Fruit fly (Drosophila melanogaster): ENCODE data around the gene SPE.

The SPE gene

dm6 chr3R:23668583-23668982 lies 17.5 kb upstream of the SPE start:
- TF ChIP-seq CTCF (optimal IDR thresholded peaks at IDR 0.05), result no peak
- no peak for TF ChIP-seq CG8478 (optimal IDR thresholded peaks at IDR 0.05)

dm6 chr3R:23669401-23670216 lies 16.4 kb upstream of the SPE start, which contains the start of gene CG31145:
CG31145 (minus strand) TSS chr3R:23669659.
- TF ChIP-seq CG8478 (optimal IDR thresholded peaks at IDR 0.05) (no peak), CTCF (optimal IDR thresholded peaks at IDR 0.05) (no peak)

- TF ChIP-seq CG8478 (optimal IDR thresholded peaks at IDR 0.05), result no peak
- no peak for TF ChIP-seq CTCF (optimal IDR thresholded peaks at IDR 0.05)
These were observed 13.0 kb upstream of the SPE start for dm6 chr3R:23673084-23673483.

dm6 chr3R:23674369-23674768 lies 11.7 kb upstream of the SPE start:
- TF ChIP-seq CTCF (optimal IDR thresholded peaks at IDR 0.05), result no peak
- TF ChIP-seq CG8478 (optimal IDR thresholded peaks at IDR 0.05), result no peak

dm6 chr3R:23675646-23676045 lies 10.4 kb upstream of the SPE start:
- TF ChIP-seq CTCF (optimal IDR thresholded peaks at IDR 0.05) (no peak), CG8478 (optimal IDR thresholded peaks at IDR 0.05) (no peak)

dm6 chr3R:23677058-23677457 lies 9.0 kb upstream of the SPE start, which contains the start of gene GILT3:
GILT3 (plus strand) TSS chr3R:23677358.
- TF ChIP-seq CG8478 (optimal IDR thresholded peaks at IDR 0.05), result no peak
- no peak for TF ChIP-seq CTCF (optimal IDR thresholded peaks at IDR 0.05)

dm6 chr3R:23678349-23679193 lies 7.5 kb upstream of the SPE start, which contains the start of gene GILT2:
GILT2 (plus strand) TSS chr3R:23678895.
- no peak for TF ChIP-seq CTCF (optimal IDR thresholded peaks at IDR 0.05)
- TF ChIP-seq CG8478 (optimal IDR thresholded peaks at IDR 0.05), result no peak

dm6 chr3R:23679911-23680336 lies 6.1 kb upstream of the SPE start, which contains the start of gene eIF3d1:
eIF3d1 (plus strand) TSS chr3R:23680039.
- TF ChIP-seq CG8478 (optimal IDR thresholded peaks at IDR 0.05) (no peak), CTCF (optimal IDR thresholded peaks at IDR 0.05) (peak; percentile 95 to 96)

dm6 chr3R:23682203-23682602 lies 3.9 kb upstream of the SPE start, which contains the start of gene CG16710:
CG16710 (plus strand) TSS chr3R:23682503.
- no peak for TF ChIP-seq CTCF (optimal IDR thresholded peaks at IDR 0.05)

dm6 chr3R:23683757-23684156 lies 2.3 kb upstream of the SPE start, which contains the start of gene CG18754:
CG18754 (plus strand) TSS chr3R:23684057.
- TF ChIP-seq CG8478 (optimal IDR thresholded peaks at IDR 0.05) (no peak), CTCF (optimal IDR thresholded peaks at IDR 0.05) (no peak)

- TF ChIP-seq CG8478 (optimal IDR thresholded peaks at IDR 0.05), result no peak
- TF ChIP-seq CTCF (optimal IDR thresholded peaks at IDR 0.05), result no peak
These were observed 869 bp downstream of the SPE start for dm6 chr3R:23686924-23687323.

- TF ChIP-seq CTCF (optimal IDR thresholded peaks at IDR 0.05) (peak; percentile 22 to 62), CG8478 (optimal IDR thresholded peaks at IDR 0.05) (no peak)
These were observed 8.6 kb downstream of the SPE start, which contains the start of gene CG10254 for dm6 chr3R:23694579-23695033. CG10254 (minus strand) TSS chr3R:23694983.

- no peak for TF ChIP-seq CTCF (optimal IDR thresholded peaks at IDR 0.05)
- no peak for TF ChIP-seq CG8478 (optimal IDR thresholded peaks at IDR 0.05)
These were observed 10.1 kb downstream of the SPE start, which contains the start of gene CG10252 for dm6 chr3R:23696145-23696544. CG10252 (minus strand) TSS chr3R:23696245.

dm6 chr3R:23698835-23699234 lies 12.8 kb downstream of the SPE start, which contains the start of gene prt:
prt (minus strand) TSS chr3R:23699027.
- TF ChIP-seq CTCF (optimal IDR thresholded peaks at IDR 0.05) (no peak), CG8478 (optimal IDR thresholded peaks at IDR 0.05) (no peak)

dm6 chr3R:23700304-23700767 lies 14.3 kb downstream of the SPE start, which contains the start of the genes CG31468 and Gba1a:
CG31468 (minus strand) TSS chr3R:23700354.
Gba1a (plus strand) TSS chr3R:23700621.
- TF ChIP-seq CTCF (optimal IDR thresholded peaks at IDR 0.05) (no peak), CG8478 (optimal IDR thresholded peaks at IDR 0.05) (no peak)
